Worm (Caenorhabditis elegans) whole organism, L3 larva: ENCODE results near the gene ZK470.1.

Experiments used
- R02D3.7 ChIP-seq: fragments of 150-350 bp; optimal IDR thresholded peaks from 2 replicates; lab custom pipeline; 2014; ENCODE audit warnings: missing biosample characterization, missing genetic modification characterization
- ZK546.5 ChIP-seq: sonication (generic microtip); optimal IDR thresholded peaks from 2 replicates; lab custom pipeline; 2017; ENCODE audit warnings: missing biosample characterization, missing genetic modification characterization
- aly-2 ChIP-seq: fragments of 150-350 bp; optimal IDR thresholded peaks from 2 replicates; lab custom pipeline; 2014; ENCODE audit warnings: missing biosample characterization, missing genetic modification characterization
- ama-1 ChIP-seq: fragments of 150-350 bp; optimal IDR thresholded peaks from 2 replicates; lab custom pipeline; 2018
- ceh-16 ChIP-seq: sonication (generic microtip); optimal IDR thresholded peaks from 2 replicates; lab custom pipeline; 2017; ENCODE audit warnings: missing biosample characterization, missing genetic modification characterization
- ceh-28 ChIP-seq: fragments of 150-350 bp; optimal IDR thresholded peaks from 2 replicates; lab custom pipeline; 2014; ENCODE audit warnings: missing biosample characterization, missing genetic modification reagents, missing genetic modification characterization
- ceh-82 ChIP-seq: fragments of 150-350 bp; optimal IDR thresholded peaks from 2 replicates; lab custom pipeline; 2014; ENCODE audit warnings: missing biosample characterization, missing genetic modification characterization
- ceh-9 ChIP-seq: sonication (generic microtip); optimal IDR thresholded peaks from 2 replicates; lab custom pipeline; 2018; ENCODE audit warnings: missing biosample characterization, missing genetic modification characterization
- daf-12 ChIP-seq: fragments of 150-350 bp; optimal IDR thresholded peaks from 2 replicates; lab custom pipeline; 2014; ENCODE audit warnings: missing biosample characterization, missing genetic modification reagents, missing genetic modification characterization
- egl-27 ChIP-seq: sonication (generic microtip); optimal IDR thresholded peaks from 4 replicates; lab custom pipeline; 2017; ENCODE audit warnings: missing biosample characterization, missing genetic modification reagents, missing genetic modification characterization
- egl-5 ChIP-seq: fragments of 150-350 bp; optimal IDR thresholded peaks from 2 replicates; lab custom pipeline; 2017; ENCODE audit warnings: missing biosample characterization, missing genetic modification reagents, missing genetic modification characterization, inconsistent platforms
- elt-1 ChIP-seq: fragments of 150-350 bp; optimal IDR thresholded peaks from 2 replicates; lab custom pipeline; 2014; ENCODE audit warnings: missing biosample characterization, missing genetic modification characterization
- elt-2 ChIP-seq: sonication (generic microtip); optimal IDR thresholded peaks from 2 replicates; lab custom pipeline; 2016; ENCODE audit warnings: missing genetic modification reagents, mild to moderate bottlenecking, missing genetic modification characterization, missing compliant biosample characterization
- elt-3 ChIP-seq, 3 experiments: fragments of 150-350 bp in 1 of 3; sonication (generic microtip) in 2 of 3; optimal IDR thresholded peaks; 2 replicates in 2 of 3; 4 replicates in 1 of 3; lab custom pipeline; 2014 to 2017; ENCODE audit warnings: missing biosample characterization in 3 of 3, missing genetic modification characterization in 3 of 3
- eor-1 ChIP-seq, 2 experiments: fragments of 150-350 bp; optimal IDR thresholded peaks; 2 replicates each; lab custom pipeline; 2014 to 2018; ENCODE audit warnings: missing biosample characterization in 2 of 2, missing genetic modification characterization in 2 of 2
- fkh-10 ChIP-seq: sonication (generic microtip); optimal IDR thresholded peaks from 2 replicates; lab custom pipeline; 2017; ENCODE audit warnings: missing biosample characterization, missing genetic modification reagents, missing genetic modification characterization
- fkh-2 ChIP-seq: fragments of 150-350 bp; optimal IDR thresholded peaks from 2 replicates; lab custom pipeline; 2014; ENCODE audit warnings: missing biosample characterization, missing genetic modification reagents, missing genetic modification characterization
- fos-1 ChIP-seq: fragments of 150-350 bp; optimal IDR thresholded peaks from 2 replicates; lab custom pipeline; 2014; ENCODE audit warnings: missing biosample characterization, missing genetic modification characterization
- hmg-11 ChIP-seq: sonication (generic microtip); optimal IDR thresholded peaks from 2 replicates; lab custom pipeline; 2016; ENCODE audit warnings: missing genetic modification characterization, missing compliant biosample characterization
- jun-1 ChIP-seq: fragments of 150-350 bp; optimal IDR thresholded peaks from 2 replicates; lab custom pipeline; 2014; ENCODE audit warnings: missing biosample characterization, missing genetic modification reagents, missing genetic modification characterization
- lin-15B ChIP-seq: fragments of 150-350 bp; optimal IDR thresholded peaks from 2 replicates; lab custom pipeline; 2014; ENCODE audit warnings: missing biosample characterization, missing genetic modification characterization
- lin-39 ChIP-seq: fragments of 150-350 bp; optimal IDR thresholded peaks from 2 replicates; lab custom pipeline; 2018; ENCODE audit warnings: missing biosample characterization, missing genetic modification reagents, missing genetic modification characterization
- lsy-12 ChIP-seq: sonication (generic microtip); optimal IDR thresholded peaks from 2 replicates; lab custom pipeline; 2016; ENCODE audit warnings: mild to moderate bottlenecking, missing genetic modification characterization, missing compliant biosample characterization
- mdl-1 ChIP-seq: fragments of 150-350 bp; optimal IDR thresholded peaks from 2 replicates; lab custom pipeline; 2014; ENCODE audit warnings: missing biosample characterization, missing genetic modification characterization
- mml-1 ChIP-seq: fragments of 150-350 bp; sonication (generic microtip); optimal IDR thresholded peaks from 3 replicates; lab custom pipeline; 2014; ENCODE audit warnings: missing biosample characterization, missing genetic modification characterization
- nfya-1 ChIP-seq: sonication (generic microtip); optimal IDR thresholded peaks from 2 replicates; lab custom pipeline; 2017; ENCODE audit warnings: missing genetic modification characterization, mild to moderate bottlenecking, missing compliant biosample characterization, antibody characterized with exemption, moderate library complexity; ENCODE audit not compliant: insufficient read depth
- nhr-11 ChIP-seq: fragments of 150-350 bp; optimal IDR thresholded peaks from 2 replicates; lab custom pipeline; 2014; ENCODE audit warnings: missing biosample characterization, missing genetic modification characterization
- nhr-12 ChIP-seq: fragments of 150-350 bp; optimal IDR thresholded peaks from 2 replicates; lab custom pipeline; 2014; ENCODE audit warnings: missing biosample characterization, missing genetic modification characterization
- nhr-23 ChIP-seq: fragments of 150-350 bp; optimal IDR thresholded peaks from 2 replicates; lab custom pipeline; 2014; ENCODE audit warnings: missing biosample characterization, missing genetic modification reagents, missing genetic modification characterization
- nhr-237 ChIP-seq: fragments of 150-350 bp; optimal IDR thresholded peaks from 2 replicates; lab custom pipeline; 2014; ENCODE audit warnings: missing biosample characterization, missing genetic modification characterization
- nhr-25 ChIP-seq: sonication (generic microtip); optimal IDR thresholded peaks from 2 replicates; lab custom pipeline; 2017; ENCODE audit warnings: missing biosample characterization, missing genetic modification characterization
- nhr-28 ChIP-seq: fragments of 150-350 bp; optimal IDR thresholded peaks from 2 replicates; lab custom pipeline; 2014; ENCODE audit warnings: missing biosample characterization, missing genetic modification characterization
- nhr-43 ChIP-seq: sonication (generic microtip); optimal IDR thresholded peaks from 2 replicates; lab custom pipeline; 2016; ENCODE audit warnings: mild to moderate bottlenecking, missing genetic modification characterization, missing compliant biosample characterization; ENCODE audit not compliant: poor library complexity, severe bottlenecking
- nhr-67 ChIP-seq: fragments of 150-350 bp; optimal IDR thresholded peaks from 2 replicates; lab custom pipeline; 2014; ENCODE audit warnings: missing biosample characterization, missing genetic modification characterization
- nhr-76 ChIP-seq: fragments of 150-350 bp; sonication (generic microtip); optimal IDR thresholded peaks from 5 replicates; lab custom pipeline; 2014; ENCODE audit warnings: missing biosample characterization, missing genetic modification characterization
- nhr-77 ChIP-seq: fragments of 150-350 bp; optimal IDR thresholded peaks from 2 replicates; lab custom pipeline; 2014; ENCODE audit warnings: missing biosample characterization, missing genetic modification characterization
- pha-4 ChIP-seq: fragments of 150-350 bp; optimal IDR thresholded peaks from 2 replicates; lab custom pipeline; 2014; ENCODE audit warnings: missing biosample characterization, missing genetic modification reagents, missing genetic modification characterization
- pqm-1 ChIP-seq: fragments of 150-350 bp; optimal IDR thresholded peaks from 2 replicates; lab custom pipeline; 2017; ENCODE audit warnings: missing biosample characterization, missing genetic modification characterization, inconsistent platforms
- sea-2 ChIP-seq: fragments of 150-350 bp; sonication (generic microtip); optimal IDR thresholded peaks from 4 replicates; lab custom pipeline; 2014; ENCODE audit warnings: missing biosample characterization, missing genetic modification reagents, missing genetic modification characterization
- skn-1 ChIP-seq: fragments of 150-350 bp; optimal IDR thresholded peaks from 2 replicates; lab custom pipeline; 2014; ENCODE audit warnings: missing biosample characterization, missing genetic modification characterization
- snpc-4 ChIP-seq: fragments of 150-350 bp; optimal IDR thresholded peaks from 2 replicates; lab custom pipeline; 2014; ENCODE audit warnings: missing biosample characterization, missing genetic modification characterization
- tbx-2 ChIP-seq: sonication (generic microtip); optimal IDR thresholded peaks from 2 replicates; lab custom pipeline; 2016; ENCODE audit warnings: mild to moderate bottlenecking, missing genetic modification characterization, missing compliant biosample characterization
- unc-39 ChIP-seq: sonication (generic microtip); optimal IDR thresholded peaks from 4 replicates; lab custom pipeline; 2017; ENCODE audit warnings: missing biosample characterization, missing genetic modification characterization
- unc-62 ChIP-seq: fragments of 150-350 bp; sonication (generic microtip); optimal IDR thresholded peaks from 4 replicates; lab custom pipeline; 2014; ENCODE audit warnings: missing biosample characterization, missing genetic modification reagents, missing genetic modification characterization
- zag-1 ChIP-seq: fragments of 150-350 bp; optimal IDR thresholded peaks from 2 replicates; lab custom pipeline; 2014; ENCODE audit warnings: missing biosample characterization, missing genetic modification characterization
- ztf-11 ChIP-seq: fragments of 150-350 bp; optimal IDR thresholded peaks from 2 replicates; lab custom pipeline; 2014; ENCODE audit warnings: missing biosample characterization, missing genetic modification characterization
- ztf-4 ChIP-seq: fragments of 150-350 bp; optimal IDR thresholded peaks from 2 replicates; lab custom pipeline; 2014; ENCODE audit warnings: missing biosample characterization, missing genetic modification characterization

Gene ZK470.1

DNA sequence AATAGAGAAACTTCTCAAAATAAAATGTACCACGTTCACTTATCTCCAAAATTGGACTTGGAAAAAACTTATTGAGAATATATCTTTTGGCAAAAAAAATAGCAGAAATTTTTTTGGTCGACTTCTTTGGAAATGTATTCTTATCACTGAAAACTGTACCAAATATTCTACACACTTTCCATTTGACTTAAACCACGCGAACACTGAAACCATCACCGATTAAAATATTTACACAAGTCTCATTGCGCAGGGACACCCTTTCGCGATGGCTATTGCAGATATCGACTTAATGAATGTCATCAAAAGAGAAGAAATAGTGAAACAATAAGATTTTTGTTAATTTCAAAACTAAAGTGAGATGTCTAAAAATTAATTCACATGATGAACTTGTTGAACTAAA is 45.0 kb downstream of the ZK470.1 start:
- TF ChIP-seq fkh-10 (GFP tag; lab: Kevin White, UChicago) (peak; percentile 8), nhr-25 (peak; percentile 49), nhr-76 (tag; lab: Kevin White, UChicago) (no peak), zag-1 (tag; lab: Kevin White, UChicago) (no peak), elt-2 (peak; percentile 5), skn-1 (tag; lab: Kevin White, UChicago) (peak; percentile 79), ama-1 (lab: Kevin White, UChicago) (no peak), ceh-9 (tag; lab: Kevin White, UChicago) (no peak), pha-4 (tag; lab: Kevin White, UChicago) (peak; percentile 45), elt-3 (tag; optimal IDR thresholded peaks at IDR 0.05; lab: Kevin White, UChicago) (peak in 1 of 3 experiments; percentile 86), nhr-43 (tag; lab: Kevin White, UChicago) (peak; percentile 89), lin-39 (tag; lab: Kevin White, UChicago) (no peak), jun-1 (tag; lab: Kevin White, UChicago) (peak; percentile 48), sea-2 (GFP tag; lab: Kevin White, UChicago) (no peak), nhr-23 (tag; lab: Kevin White, UChicago) (peak; percentile 69), nhr-67 (tag; lab: Kevin White, UChicago) (no peak), lsy-12 (tag; lab: Kevin White, UChicago) (no peak), nhr-11 (tag; lab: Kevin White, UChicago) (peak; percentile 30), pqm-1 (peak; percentile 60), mml-1 (no peak), nhr-77 (tag; lab: Kevin White, UChicago) (peak; percentile 82), egl-5 (tag; lab: Kevin White, UChicago) (no peak)

DNA sequence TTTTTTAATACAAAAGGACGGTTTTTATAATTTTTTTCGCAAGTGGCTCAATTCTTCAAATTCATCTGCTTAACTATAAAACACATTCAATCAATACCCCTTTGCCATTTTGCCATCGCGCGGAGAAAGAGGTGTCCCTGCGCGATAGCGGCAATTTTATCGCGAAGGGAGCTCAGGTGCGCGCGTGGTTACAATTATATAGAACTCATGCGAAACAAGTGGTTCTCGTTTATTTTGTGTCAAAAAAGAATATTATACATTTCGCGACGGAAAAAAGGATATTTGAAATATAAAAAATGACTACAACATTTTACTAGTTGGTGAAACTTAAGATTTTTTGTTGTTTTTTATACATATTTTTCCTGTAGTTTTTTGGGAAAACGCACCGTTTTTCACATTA is 45.6 kb downstream of the ZK470.1 start:
- TF ChIP-seq aly-2 (tag; lab: Kevin White, UChicago), result peak; percentile 97
- peak; percentile 94 for TF ChIP-seq fos-1 (tag; lab: Kevin White, UChicago)
- peak; percentile 86 for TF ChIP-seq elt-2
- TF ChIP-seq tbx-2 (tag; lab: Kevin White, UChicago), result peak; percentile 99
- peak; percentile 88 for TF ChIP-seq fkh-2 (tag; lab: Kevin White, UChicago)
- TF ChIP-seq egl-5 (tag; lab: Kevin White, UChicago), result peak; percentile 99
- peak; percentile 97 for TF ChIP-seq fkh-10 (GFP tag; lab: Kevin White, UChicago)
- TF ChIP-seq pha-4 (tag; lab: Kevin White, UChicago), result peak; percentile 98
- TF ChIP-seq nhr-76 (tag; lab: Kevin White, UChicago), result peak; percentile 93
- peak; percentile 97 for TF ChIP-seq unc-62
- peak; percentile 94 for TF ChIP-seq ztf-4
- TF ChIP-seq hmg-11 (tag; lab: Kevin White, UChicago), result peak; percentile 91
- peak; percentile 44 for TF ChIP-seq lin-15B (tag; lab: Kevin White, UChicago)
- TF ChIP-seq unc-39 (tag; lab: Kevin White, UChicago), result no peak
- TF ChIP-seq ztf-11 (tag; lab: Kevin White, UChicago), result peak; percentile 70
- peak; percentile 99 for TF ChIP-seq lin-39 (tag; lab: Kevin White, UChicago)
- peak; percentile 93 for TF ChIP-seq daf-12
- peak; percentile 96 for TF ChIP-seq snpc-4
- no peak for TF ChIP-seq sea-2 (GFP tag; lab: Kevin White, UChicago)
- TF ChIP-seq ZK546.5 (tag; lab: Kevin White, UChicago), result peak; percentile 62
- TF ChIP-seq mml-1, result no peak
- peak; percentile 100 for TF ChIP-seq ceh-28
- peak; percentile 93 for TF ChIP-seq skn-1 (tag; lab: Kevin White, UChicago)
- peak; percentile 73 for TF ChIP-seq mdl-1 (tag; lab: Kevin White, UChicago)
- peak; percentile 100 for TF ChIP-seq jun-1 (tag; lab: Kevin White, UChicago)
- TF ChIP-seq ceh-82 (tag; lab: Kevin White, UChicago), result peak; percentile 99
- TF ChIP-seq nfya-1 (tag; lab: Kevin White, UChicago), result peak; percentile 98
- peak; percentile 93 for TF ChIP-seq nhr-237 (tag; lab: Kevin White, UChicago)
- TF ChIP-seq egl-27 (tag; lab: Kevin White, UChicago), result peak; percentile 97
- TF ChIP-seq nhr-77 (tag; lab: Kevin White, UChicago), result peak; percentile 100
- TF ChIP-seq ceh-9 (tag; lab: Kevin White, UChicago), result peak; percentile 95
- TF ChIP-seq ama-1 (lab: Kevin White, UChicago), result peak; percentile 68
- peak; percentile 88 for TF ChIP-seq elt-1 (tag; lab: Kevin White, UChicago)
- peak; percentile 87 for TF ChIP-seq nhr-28
- peak; percentile 95 for TF ChIP-seq R02D3.7
- TF ChIP-seq pqm-1, result peak; percentile 82
- TF ChIP-seq nhr-25, result peak; percentile 98
- TF ChIP-seq elt-3 (tag; optimal IDR thresholded peaks at IDR 0.05; lab: Kevin White, UChicago), result peak; percentile 59 to 98 (median 94)
- peak in 1 of 2 experiments; percentile 76 for TF ChIP-seq eor-1 (tag; optimal IDR thresholded peaks at IDR 0.05; lab: Kevin White, UChicago)
- peak; percentile 95 for TF ChIP-seq zag-1 (tag; lab: Kevin White, UChicago)
- peak; percentile 99 for TF ChIP-seq nhr-43 (tag; lab: Kevin White, UChicago)
- peak; percentile 58 for TF ChIP-seq nhr-67 (tag; lab: Kevin White, UChicago)
- peak; percentile 68 for TF ChIP-seq ceh-16 (tag; lab: Kevin White, UChicago)
- TF ChIP-seq nhr-23 (tag; lab: Kevin White, UChicago), result peak; percentile 99
- TF ChIP-seq lsy-12 (tag; lab: Kevin White, UChicago), result peak; percentile 97
- peak; percentile 34 for TF ChIP-seq nhr-12 (tag; lab: Kevin White, UChicago)
- TF ChIP-seq nhr-11 (tag; lab: Kevin White, UChicago), result peak; percentile 97
